Fruit fly (Drosophila melanogaster) whole organism, prepupa: ENCODE measurements around the gene CG16965.
A peak's percentile ranks its signal among the peaks of the same experiment; 100 is the strongest.
"Not testable (repeated sequence)": the region's sequence is repeated elsewhere in the genome, so short reads cannot be mapped to it uniquely, and the experiment has no call there.

Experiments used
- Blimp-1 ChIP-seq: fragments of 200-800 bp; sonication (Bioruptor generic); optimal IDR thresholded peaks from 3 replicates; lab custom pipeline; 2017; ENCODE audit warnings: missing biosample characterization, missing genetic modification characterization, mild to moderate bottlenecking, moderate library complexity, missing genetic modification reagents
- CG10631 ChIP-seq: fragments of 200-800 bp; sonication (Bioruptor generic); optimal IDR thresholded peaks from 2 replicates; lab custom pipeline; 2016; ENCODE audit warnings: missing biosample characterization, missing genetic modification characterization
- CG11294 ChIP-seq: fragments of 200-800 bp; sonication (Bioruptor generic); IDR thresholded peaks from 2 replicates; pipeline ENCODE4 v1.3.6; 2022; ENCODE audit warnings: missing biosample characterization, missing genetic modification characterization
- CG11762 ChIP-seq: fragments of 200-800 bp; sonication (Bioruptor generic); optimal IDR thresholded peaks from 3 replicates; lab custom pipeline; 2016; ENCODE audit warnings: missing biosample characterization, missing genetic modification characterization; ENCODE audit not compliant: insufficient read depth
- CG15336 ChIP-seq: fragments of 200-800 bp; sonication (Bioruptor generic); IDR thresholded peaks from 2 replicates; pipeline ENCODE4 v1.3.6; 2022; ENCODE audit warnings: missing biosample characterization, missing genetic modification characterization
- CG3032 ChIP-seq: fragments of 200-800 bp; optimal IDR thresholded peaks from 2 replicates; lab custom pipeline; 2019; ENCODE audit warnings: missing biosample characterization, mild to moderate bottlenecking, missing genetic modification characterization, moderate library complexity
- CG31627 ChIP-seq: fragments of 200-800 bp; sonication (Bioruptor generic); optimal IDR thresholded peaks from 3 replicates; lab custom pipeline; 2016; ENCODE audit warnings: missing biosample characterization, missing genetic modification characterization
- CG32006 ChIP-seq: fragments of 200-800 bp; sonication (Bioruptor generic); optimal IDR thresholded peaks from 3 replicates; lab custom pipeline; 2017; ENCODE audit warnings: missing biosample characterization, mild to moderate bottlenecking, missing genetic modification characterization
- CG3919 ChIP-seq: fragments of 200-800 bp; sonication (Bioruptor generic); optimal IDR thresholded peaks from 3 replicates; lab custom pipeline; 2016; ENCODE audit warnings: missing biosample characterization, missing genetic modification characterization
- CG4318 ChIP-seq: fragments of 200-800 bp; sonication (Bioruptor generic); optimal IDR thresholded peaks from 3 replicates; lab custom pipeline; 2017; ENCODE audit warnings: missing biosample characterization, mild to moderate bottlenecking, missing genetic modification characterization
- CG6163 ChIP-seq: fragments of 200-800 bp; sonication (Bioruptor generic); IDR thresholded peaks from 3 replicates; pipeline ENCODE4 v1.3.6; 2022; ENCODE audit warnings: missing biosample characterization, missing genetic modification characterization
- CG8119 ChIP-seq: fragments of 200-800 bp; sonication (Bioruptor generic); IDR thresholded peaks from 3 replicates; pipeline ENCODE4 v1.3.6; 2022; ENCODE audit warnings: missing biosample characterization, missing genetic modification characterization
- CG8319 ChIP-seq: fragments of 200-800 bp; sonication (Bioruptor generic); optimal IDR thresholded peaks from 3 replicates; lab custom pipeline; 2016; ENCODE audit warnings: missing biosample characterization, missing genetic modification characterization
- CG9139 ChIP-seq: fragments of 200-800 bp; sonication (Bioruptor generic); optimal IDR thresholded peaks from 3 replicates; lab custom pipeline; 2017; ENCODE audit warnings: missing biosample characterization, mild to moderate bottlenecking, missing genetic modification characterization
- Eip75B ChIP-seq: fragments of 200-800 bp; sonication (Bioruptor generic); optimal IDR thresholded peaks from 3 replicates; lab custom pipeline; 2016; ENCODE audit warnings: missing biosample characterization, missing genetic modification characterization
- Eip78C ChIP-seq: fragments of 200-800 bp; sonication (Bioruptor generic); peaks from one replicate; lab custom pipeline; 2016; ENCODE audit warnings: missing biosample characterization, missing genetic modification characterization
- Ets21C ChIP-seq: fragments of 200-800 bp; sonication (Bioruptor generic); optimal IDR thresholded peaks from 3 replicates; lab custom pipeline; 2016; ENCODE audit warnings: missing biosample characterization, missing genetic modification characterization
- Ets96B ChIP-seq: fragments of 200-800 bp; optimal IDR thresholded peaks from 2 replicates; lab custom pipeline; 2019; ENCODE audit warnings: missing biosample characterization, mild to moderate bottlenecking, missing genetic modification characterization, moderate library complexity
- Gug ChIP-seq: fragments of 200-800 bp; sonication (Bioruptor generic); IDR thresholded peaks from 2 replicates; pipeline ENCODE4 v1.3.6; 2022; ENCODE audit warnings: missing biosample characterization, missing genetic modification characterization
- Hr38 ChIP-seq: sonication (Bioruptor generic); optimal IDR thresholded peaks from 2 replicates; lab custom pipeline; 2016; ENCODE audit warnings: missing biosample characterization, missing genetic modification characterization
- Hr39 ChIP-seq: fragments of 200-800 bp; sonication (Bioruptor generic); optimal IDR thresholded peaks from 2 replicates; lab custom pipeline; 2016; ENCODE audit warnings: missing biosample characterization, missing genetic modification characterization
- Hr4 ChIP-seq: fragments of 200-800 bp; sonication (Bioruptor generic); optimal IDR thresholded peaks from 3 replicates; lab custom pipeline; 2016; ENCODE audit warnings: missing biosample characterization, missing genetic modification characterization
- Lpt ChIP-seq: fragments of 200-800 bp; sonication (Bioruptor generic); optimal IDR thresholded peaks from 3 replicates; lab custom pipeline; 2016; ENCODE audit warnings: missing biosample characterization, missing genetic modification characterization
- Sox102F ChIP-seq: fragments of 200-800 bp; sonication (Bioruptor generic); optimal IDR thresholded peaks from 2 replicates; lab custom pipeline; 2016; ENCODE audit warnings: missing biosample characterization, mild to moderate bottlenecking, missing genetic modification characterization
- Sox14 ChIP-seq: fragments of 200-800 bp; sonication (Bioruptor generic); optimal IDR thresholded peaks from 3 replicates; lab custom pipeline; 2016; ENCODE audit warnings: missing biosample characterization, missing genetic modification characterization
- Sox15 ChIP-seq: fragments of 200-800 bp; sonication (Bioruptor generic); optimal IDR thresholded peaks from 3 replicates; lab custom pipeline; 2016; ENCODE audit warnings: missing biosample characterization, missing genetic modification characterization
- achi ChIP-seq: fragments of 200-800 bp; sonication (Bioruptor generic); optimal IDR thresholded peaks from 3 replicates; lab custom pipeline; 2016; ENCODE audit warnings: missing biosample characterization, missing genetic modification characterization
- acj6 ChIP-seq: fragments of 200-800 bp; sonication (Bioruptor generic); optimal IDR thresholded peaks from 3 replicates; lab custom pipeline; 2016; ENCODE audit warnings: missing biosample characterization, missing genetic modification characterization
- dsx ChIP-seq: fragments of 200-800 bp; optimal IDR thresholded peaks from 3 replicates; lab custom pipeline; 2019; ENCODE audit warnings: missing biosample characterization, mild to moderate bottlenecking, missing genetic modification characterization, moderate library complexity; ENCODE audit not compliant: poor library complexity, severe bottlenecking
- fd85E ChIP-seq: fragments of 200-800 bp; sonication (Bioruptor generic); optimal IDR thresholded peaks from 3 replicates; lab custom pipeline; 2016; ENCODE audit warnings: missing biosample characterization, missing genetic modification characterization
- fkh ChIP-seq: fragments of 200-800 bp; sonication (Bioruptor generic); optimal IDR thresholded peaks from 3 replicates; lab custom pipeline; 2017; ENCODE audit warnings: missing biosample characterization, mild to moderate bottlenecking, missing genetic modification characterization, moderate library complexity
- spab ChIP-seq: fragments of 200-800 bp; sonication (Bioruptor generic); optimal IDR thresholded peaks from 2 replicates; lab custom pipeline; 2017; ENCODE audit warnings: missing biosample characterization, mild to moderate bottlenecking, missing genetic modification characterization, missing genetic modification reagents
- svp ChIP-seq: fragments of 200-800 bp; sonication (Bioruptor generic); peaks from one replicate; lab custom pipeline; 2016; ENCODE audit warnings: missing biosample characterization, missing genetic modification characterization
- vri ChIP-seq: fragments of 200-800 bp; sonication (Bioruptor generic); optimal IDR thresholded peaks from 3 replicates; lab custom pipeline; 2016; ENCODE audit warnings: missing biosample characterization, mild to moderate bottlenecking, missing genetic modification characterization

CG16965 gene

dm6 chr2L:11992602-11993001, 11.2 kb downstream of the CG16965 start, which contains the start of gene Ada1-2:
Gene Ada1-2, plus strand, starts transcription at chr2L:11992902.
- TF ChIP-seq Sox14; CG4318; CG11294 (GFP tag; lab: Robert Waterston, UW): not testable (repeated sequence)

- not testable (repeated sequence) for TF ChIP-seq Hr38 (GFP tag; lab: Kevin White, UChicago); fd85E; CG8119 (GFP tag; lab: Robert Waterston, UW)
Observed at dm6 chr2L:11995332-11995790, 14.0 kb downstream of the CG16965 start, which contains the start of the genes CG18789 and Qtzl. Gene CG18789, minus strand, starts transcription at chr2L:11995432. Gene Qtzl, plus strand, starts transcription at chr2L:11995740.

dm6 chr2L:11996509-11996908, 15.1 kb downstream of the CG16965 start, which contains the start of gene Ada1-1:
Gene Ada1-1, plus strand, starts transcription at chr2L:11996809.
- not testable (repeated sequence) for TF ChIP-seq Sox14, Sox102F, CG15336
- TF ChIP-seq, all 60 proteins: peak for 0; not testable (repeated sequence) for 60

- not testable (repeated sequence) for TF ChIP-seq Sox102F; CG11294 (GFP tag; lab: Robert Waterston, UW); Eip78C (GFP tag; lab: Kevin White, UChicago)
- TF ChIP-seq, all 60 proteins: peak for 0; not testable (repeated sequence) for 60
Observed at dm6 chr2L:11999240-11999704, 17.9 kb downstream of the CG16965 start, which contains the start of the genes CG18787 and Nfs1. Gene CG18787, minus strand, starts transcription at chr2L:11999340. Gene Nfs1, plus strand, starts transcription at chr2L:11999654.

dm6 chr2L:12001132-12001531, 19.7 kb downstream of the CG16965 start:
- TF ChIP-seq spab (GFP tag; lab: Kevin White, UChicago) = no peak
- peak; percentile 55 for TF ChIP-seq svp (GFP tag; lab: Kevin White, UChicago)
- TF ChIP-seq Blimp-1 (GFP tag; lab: Kevin White, UChicago) = no peak
- TF ChIP-seq CG8119 (GFP tag; lab: Robert Waterston, UW) = no peak
- TF ChIP-seq achi (GFP tag; lab: Kevin White, UChicago) = no peak
- no peak for TF ChIP-seq CG10631 (GFP tag; lab: Kevin White, UChicago)
- TF ChIP-seq Gug = no peak
- TF ChIP-seq, all 60 proteins: peak for 1

dm6 chr2L:12002051-12002450, 20.7 kb downstream of the CG16965 start, which contains the start of gene Hacd1:
Gene Hacd1, minus strand, starts transcription at chr2L:12002266.
- TF ChIP-seq Ets96B (tag; lab: Kevin White, UChicago) (no peak), Eip75B (no peak), Sox15 (GFP tag; lab: Kevin White, UChicago) (no peak), fkh (no peak), CG11294 (GFP tag; lab: Robert Waterston, UW) (no peak), svp (GFP tag; lab: Kevin White, UChicago) (peak; percentile 92), vri (GFP tag; lab: Kevin White, UChicago) (no peak)
- TF ChIP-seq, all 60 proteins: peak for 1

- TF ChIP-seq CG8119 (GFP tag; lab: Robert Waterston, UW) = no peak
- peak; percentile 61 for TF ChIP-seq CG32006 (GFP tag; lab: Kevin White, UChicago)
- peak; percentile 56 for TF ChIP-seq acj6 (GFP tag; lab: Kevin White, UChicago)
- TF ChIP-seq fkh = no peak
- peak; percentile 17 for TF ChIP-seq CG31627 (GFP tag; lab: Kevin White, UChicago)
- no peak for TF ChIP-seq vri (GFP tag; lab: Kevin White, UChicago)
- TF ChIP-seq CG3919 (GFP tag; lab: Kevin White, UChicago) = peak; percentile 63
- TF ChIP-seq Hr39 = peak; percentile 43
- no peak for TF ChIP-seq CG11294 (GFP tag; lab: Robert Waterston, UW)
- TF ChIP-seq CG11762 (GFP tag; lab: Kevin White, UChicago) = peak; percentile 16
- no peak for TF ChIP-seq Ets21C (GFP tag; lab: Kevin White, UChicago)
- TF ChIP-seq CG9139 (GFP tag; lab: Kevin White, UChicago) = no peak
- no peak for TF ChIP-seq Ets96B (tag; lab: Kevin White, UChicago)
- peak; percentile 61 for TF ChIP-seq Hr4 (GFP tag; lab: Kevin White, UChicago)
- TF ChIP-seq CG3032 (tag; lab: Kevin White, UChicago) = peak; percentile 16
- no peak for TF ChIP-seq CG8319 (GFP tag; lab: Kevin White, UChicago)
- no peak for TF ChIP-seq Gug
- TF ChIP-seq Lpt (GFP tag; lab: Kevin White, UChicago) = no peak
- TF ChIP-seq CG4318 = peak; percentile 14
- TF ChIP-seq Eip78C (GFP tag; lab: Kevin White, UChicago) = peak; percentile 80
- no peak for TF ChIP-seq CG6163
- peak; percentile 43 for TF ChIP-seq dsx (GFP tag; lab: Kevin White, UChicago)
- no peak for TF ChIP-seq Sox15 (GFP tag; lab: Kevin White, UChicago)
Observed at dm6 chr2L:12002922-12003791, 21.8 kb downstream of the CG16965 start.
